Worm (Caenorhabditis elegans) whole organism, L4/young adult: ENCODE results near the gene F58B3.4.

Experiments used
- W03F9.2 ChIP-seq: fragments of 150-350 bp; optimal IDR thresholded peaks from 2 replicates; lab custom pipeline; 2014; ENCODE audit warnings: missing biosample characterization, missing genetic modification characterization
- dao-5 ChIP-seq: sonication (generic microtip); optimal IDR thresholded peaks from 2 replicates; lab custom pipeline; 2016; ENCODE audit warnings: missing genotype, missing genetic modification characterization, moderate library complexity, missing compliant biosample characterization
- him-1 ChIP-seq: sonication (generic microtip); optimal IDR thresholded peaks from 2 replicates; lab custom pipeline; 2016; ENCODE audit warnings: missing genotype, missing genetic modification reagents, missing genetic modification characterization, missing compliant biosample characterization

DNA sequence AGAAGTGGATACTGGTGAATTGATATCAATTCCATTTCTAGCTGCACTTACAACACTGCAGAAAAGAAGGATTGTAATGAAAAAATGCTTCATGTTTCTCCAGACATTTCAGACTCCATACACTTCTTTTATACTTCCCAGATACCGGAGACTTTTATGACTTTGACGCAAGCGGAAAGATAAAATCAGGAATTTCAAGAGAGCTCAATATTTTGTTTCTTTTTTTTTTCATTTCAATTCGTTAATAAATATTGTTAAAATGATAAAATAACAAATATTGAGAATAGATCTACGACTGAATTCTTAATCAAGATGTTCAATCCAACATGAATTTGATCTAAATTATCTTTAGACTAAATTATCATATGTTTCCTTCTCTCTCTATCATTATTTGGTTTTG, 6.2 kb downstream of the F58B3.4 start, which contains the start of gene lys-5:
- TF ChIP-seq W03F9.2 (tag; lab: Kevin White, UChicago) (no peak), dao-5 (tag; lab: Kevin White, UChicago) (no peak), him-1 (no peak)
